Fruit fly (Drosophila melanogaster) whole organism, wandering third instar larva: ENCODE data around the gene Spc105R.

Experiments
- Abd-B ChIP-seq: fragments of >200 bp; optimal IDR thresholded peaks from 2 replicates; lab custom pipeline; 2017; ENCODE audit warnings: missing biosample characterization, missing genetic modification characterization
- Dfd ChIP-seq: fragments of >200 bp; optimal IDR thresholded peaks from 2 replicates; lab custom pipeline; 2017; ENCODE audit warnings: missing biosample characterization, missing genetic modification characterization
- Mio ChIP-seq: sonication (Bioruptor generic); optimal IDR thresholded peaks from 2 replicates; lab custom pipeline; 2016; ENCODE audit warnings: missing biosample characterization, missing genetic modification characterization
- Vsx2 ChIP-seq: fragments of 200-300, 225-300 bp; sonication (Bioruptor generic); optimal IDR thresholded peaks from 2 replicates; lab custom pipeline; 2018; ENCODE audit warnings: missing biosample characterization, missing genetic modification characterization; ENCODE audit not compliant: partially characterized antibody
- br ChIP-seq: fragments of 200-800 bp; sonication (Bioruptor generic); optimal IDR thresholded peaks from 2 replicates; lab custom pipeline; 2016; ENCODE audit warnings: missing biosample characterization, missing genetic modification characterization
- dmrt93B ChIP-seq: fragments of 200-800 bp; sonication (Bioruptor generic); optimal IDR thresholded peaks from 2 replicates; lab custom pipeline; 2018; ENCODE audit warnings: missing biosample characterization, mild to moderate bottlenecking, missing genetic modification characterization
- foxo ChIP-seq, 2 experiments: fragments of 200-800 bp; sonication (Bioruptor generic); optimal IDR thresholded peaks; 2 replicates in 1 of 2; 3 replicates in 1 of 2; lab custom pipeline; 2016 to 2017; ENCODE audit warnings: missing biosample characterization in 2 of 2, missing genetic modification characterization in 2 of 2
- h ChIP-seq: fragments of 200-800 bp; sonication (Bioruptor generic); optimal IDR thresholded peaks from 3 replicates; lab custom pipeline; 2016; ENCODE audit warnings: missing biosample characterization, mild to moderate bottlenecking, missing genetic modification characterization
- pan ChIP-seq: fragments of >200 bp; optimal IDR thresholded peaks from 2 replicates; lab custom pipeline; 2017
- psq ChIP-seq: fragments of 200-800 bp; sonication (Bioruptor generic); optimal IDR thresholded peaks from 3 replicates; lab custom pipeline; 2017; ENCODE audit warnings: missing biosample characterization, mild to moderate bottlenecking, missing genetic modification characterization, moderate library complexity
- sage ChIP-seq: fragments of 200-800 bp; sonication (Bioruptor generic); optimal IDR thresholded peaks from 2 replicates; lab custom pipeline; 2016; ENCODE audit warnings: missing biosample characterization, mild to moderate bottlenecking, missing genetic modification characterization
- sv ChIP-seq: fragments of 200-800 bp; sonication (Bioruptor generic); optimal IDR thresholded peaks from 3 replicates; lab custom pipeline; 2016; ENCODE audit warnings: missing biosample characterization, missing genetic modification characterization

DNA sequence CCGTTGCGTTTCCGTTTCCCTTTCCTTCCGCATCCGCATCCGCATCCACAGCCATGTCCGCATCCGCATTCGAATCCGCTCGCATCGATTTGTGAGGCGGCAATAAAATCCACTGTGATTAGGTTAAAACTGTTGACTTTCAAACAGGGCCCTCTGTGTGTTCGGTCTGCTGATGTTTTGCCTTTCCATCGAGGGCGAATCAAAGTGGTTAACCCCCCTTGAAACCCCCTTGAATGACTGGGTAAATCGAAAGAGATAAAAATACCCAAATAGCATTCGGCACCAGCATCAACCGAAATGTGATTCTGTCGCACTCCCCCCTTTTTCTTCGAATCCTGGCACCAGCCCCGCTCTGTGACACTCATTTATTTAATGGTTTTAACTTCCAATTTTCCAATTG, 47.2 kb upstream of the Spc105R start:
- no peak for TF ChIP-seq sv (GFP tag; lab: Kevin White, UChicago)
- no peak for TF ChIP-seq Mio (GFP tag; lab: Kevin White, UChicago)
- TF ChIP-seq br (GFP tag; lab: Kevin White, UChicago), result no peak
- TF ChIP-seq psq (GFP tag; lab: Kevin White, UChicago), result no peak
- no peak for TF ChIP-seq pan (lab: Kevin White, UChicago)
- no peak for TF ChIP-seq Vsx2 (GFP tag; lab: Kevin White, UChicago)
- TF ChIP-seq sage (GFP tag; lab: Kevin White, UChicago), result no peak
- TF ChIP-seq dmrt93B (GFP tag; lab: Kevin White, UChicago), result no peak
- TF ChIP-seq Abd-B, result no peak
- no peak for TF ChIP-seq foxo (GFP tag; optimal IDR thresholded peaks at IDR 0.05; lab: Kevin White, UChicago)
- TF ChIP-seq Dfd (GFP tag; lab: Kevin White, UChicago), result no peak
- no peak for TF ChIP-seq h (GFP tag; lab: Kevin White, UChicago)
